Fruit fly (Drosophila melanogaster) S2 (cell line): Measurements from ENCODE around the gene Set.

ENCODE experiments used
- CG8478 ChIP-seq: fragments of >200 bp; optimal IDR thresholded peaks from 2 replicates; lab custom pipeline; 2018
- CTCF ChIP-seq, 2 experiments: fragments of >200 bp; optimal IDR thresholded peaks; 2 replicates each; lab custom pipeline; 2018

DNA sequence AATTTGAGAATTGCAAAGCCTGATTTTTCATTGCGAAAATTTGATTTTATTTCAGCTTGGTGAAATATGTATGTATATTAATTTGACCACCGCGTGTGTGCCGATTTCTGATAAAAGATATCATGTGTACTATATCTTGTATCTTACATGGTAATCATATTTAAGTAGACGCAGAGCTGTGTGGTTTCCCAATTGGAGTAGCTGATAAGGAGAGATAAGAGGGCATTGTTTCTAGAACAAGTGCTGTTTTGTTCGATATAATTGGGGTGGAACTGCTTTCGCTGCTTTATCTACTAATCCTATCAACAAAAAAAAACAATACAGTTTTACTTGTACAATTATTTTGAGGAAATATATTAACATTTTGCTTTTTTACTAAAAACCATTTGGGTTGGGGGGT, 16.8 kb upstream of the Set start:
- TF ChIP-seq CTCF (optimal IDR thresholded peaks at IDR 0.05; lab: Kevin White, UChicago) (no peak), CG8478 (lab: Kevin White, UChicago) (no peak)
